Fruit fly (Drosophila melanogaster) whole organism, prepupa: Measurements from ENCODE around the gene CG12730.

Experiments used
- CG11294 ChIP-seq: fragments of 200-800 bp; sonication (Bioruptor generic); IDR thresholded peaks from 2 replicates; pipeline ENCODE4 v1.3.6; 2022; ENCODE audit warnings: missing biosample characterization, missing genetic modification characterization
- CG11762 ChIP-seq: fragments of 200-800 bp; sonication (Bioruptor generic); optimal IDR thresholded peaks from 3 replicates; lab custom pipeline; 2016; ENCODE audit warnings: missing biosample characterization, missing genetic modification characterization; ENCODE audit not compliant: insufficient read depth
- CG11902 ChIP-seq: fragments of 200-800 bp; sonication (Bioruptor generic); optimal IDR thresholded peaks from 3 replicates; lab custom pipeline; 2016; ENCODE audit warnings: missing biosample characterization, missing genetic modification characterization
- CG15336 ChIP-seq: fragments of 200-800 bp; sonication (Bioruptor generic); IDR thresholded peaks from 2 replicates; pipeline ENCODE4 v1.3.6; 2022; ENCODE audit warnings: missing biosample characterization, missing genetic modification characterization
- CG16779 ChIP-seq: fragments of 200-800 bp; sonication (Bioruptor generic); optimal IDR thresholded peaks from 3 replicates; lab custom pipeline; 2017; ENCODE audit warnings: missing biosample characterization, mild to moderate bottlenecking, missing genetic modification characterization
- CG3032 ChIP-seq: fragments of 200-800 bp; optimal IDR thresholded peaks from 2 replicates; lab custom pipeline; 2019; ENCODE audit warnings: missing biosample characterization, mild to moderate bottlenecking, missing genetic modification characterization, moderate library complexity
- CG31627 ChIP-seq: fragments of 200-800 bp; sonication (Bioruptor generic); optimal IDR thresholded peaks from 3 replicates; lab custom pipeline; 2016; ENCODE audit warnings: missing biosample characterization, missing genetic modification characterization
- CG32006 ChIP-seq: fragments of 200-800 bp; sonication (Bioruptor generic); optimal IDR thresholded peaks from 3 replicates; lab custom pipeline; 2017; ENCODE audit warnings: missing biosample characterization, mild to moderate bottlenecking, missing genetic modification characterization
- CG34406 ChIP-seq: fragments of 200-800 bp; sonication (Bioruptor generic); optimal IDR thresholded peaks from 3 replicates; lab custom pipeline; 2016; ENCODE audit warnings: missing biosample characterization, missing genetic modification characterization
- CG3919 ChIP-seq: fragments of 200-800 bp; sonication (Bioruptor generic); optimal IDR thresholded peaks from 3 replicates; lab custom pipeline; 2016; ENCODE audit warnings: missing biosample characterization, missing genetic modification characterization
- CG4318 ChIP-seq: fragments of 200-800 bp; sonication (Bioruptor generic); optimal IDR thresholded peaks from 3 replicates; lab custom pipeline; 2017; ENCODE audit warnings: missing biosample characterization, mild to moderate bottlenecking, missing genetic modification characterization
- CG6276 ChIP-seq: fragments of 200-800 bp; sonication (Bioruptor generic); optimal IDR thresholded peaks from 2 replicates; lab custom pipeline; 2017; ENCODE audit warnings: missing biosample characterization, mild to moderate bottlenecking, missing genetic modification characterization
- CG6792 ChIP-seq: fragments of 200-800 bp; sonication (Bioruptor generic); optimal IDR thresholded peaks from 3 replicates; lab custom pipeline; 2016; ENCODE audit warnings: missing biosample characterization, missing genetic modification characterization
- CG6808 ChIP-seq: fragments of 200-800 bp; sonication (Bioruptor generic); optimal IDR thresholded peaks from 3 replicates; lab custom pipeline; 2017; ENCODE audit warnings: missing biosample characterization, missing genetic modification characterization, mild to moderate bottlenecking, moderate library complexity, missing genetic modification reagents
- CG7368 ChIP-seq: fragments of 200-800 bp; sonication (Bioruptor generic); optimal IDR thresholded peaks from 3 replicates; lab custom pipeline; 2016; ENCODE audit warnings: missing biosample characterization, missing genetic modification characterization
- CG8119 ChIP-seq: fragments of 200-800 bp; sonication (Bioruptor generic); IDR thresholded peaks from 3 replicates; pipeline ENCODE4 v1.3.6; 2022; ENCODE audit warnings: missing biosample characterization, missing genetic modification characterization
- CG8632 ChIP-seq: fragments of 200-800 bp; sonication (Bioruptor generic); optimal IDR thresholded peaks from 3 replicates; lab custom pipeline; 2016; ENCODE audit warnings: missing biosample characterization, missing genetic modification characterization
- Eip75B ChIP-seq: fragments of 200-800 bp; sonication (Bioruptor generic); optimal IDR thresholded peaks from 3 replicates; lab custom pipeline; 2016; ENCODE audit warnings: missing biosample characterization, missing genetic modification characterization
- Eip78C ChIP-seq: fragments of 200-800 bp; sonication (Bioruptor generic); peaks from one replicate; lab custom pipeline; 2016; ENCODE audit warnings: missing biosample characterization, missing genetic modification characterization
- Eip93F ChIP-seq: fragments of 200-800 bp; sonication (Bioruptor generic); optimal IDR thresholded peaks from 2 replicates; lab custom pipeline; 2016; ENCODE audit warnings: missing biosample characterization, mild to moderate bottlenecking, missing genetic modification characterization
- Ets21C ChIP-seq: fragments of 200-800 bp; sonication (Bioruptor generic); optimal IDR thresholded peaks from 3 replicates; lab custom pipeline; 2016; ENCODE audit warnings: missing biosample characterization, missing genetic modification characterization
- Ets96B ChIP-seq: fragments of 200-800 bp; optimal IDR thresholded peaks from 2 replicates; lab custom pipeline; 2019; ENCODE audit warnings: missing biosample characterization, mild to moderate bottlenecking, missing genetic modification characterization, moderate library complexity
- Gug ChIP-seq: fragments of 200-800 bp; sonication (Bioruptor generic); IDR thresholded peaks from 2 replicates; pipeline ENCODE4 v1.3.6; 2022; ENCODE audit warnings: missing biosample characterization, missing genetic modification characterization
- Hr39 ChIP-seq: fragments of 200-800 bp; sonication (Bioruptor generic); optimal IDR thresholded peaks from 2 replicates; lab custom pipeline; 2016; ENCODE audit warnings: missing biosample characterization, missing genetic modification characterization
- Hr4 ChIP-seq: fragments of 200-800 bp; sonication (Bioruptor generic); optimal IDR thresholded peaks from 3 replicates; lab custom pipeline; 2016; ENCODE audit warnings: missing biosample characterization, missing genetic modification characterization
- Lpt ChIP-seq: fragments of 200-800 bp; sonication (Bioruptor generic); optimal IDR thresholded peaks from 3 replicates; lab custom pipeline; 2016; ENCODE audit warnings: missing biosample characterization, missing genetic modification characterization
- Met ChIP-seq: fragments of 200-800 bp; sonication (Bioruptor generic); optimal IDR thresholded peaks from 3 replicates; lab custom pipeline; 2016; ENCODE audit warnings: missing biosample characterization, missing genetic modification characterization
- Smox ChIP-seq: fragments of 200-800 bp; sonication (Bioruptor generic); optimal IDR thresholded peaks from 3 replicates; lab custom pipeline; 2016; ENCODE audit warnings: missing biosample characterization, missing genetic modification characterization
- Sox102F ChIP-seq: fragments of 200-800 bp; sonication (Bioruptor generic); optimal IDR thresholded peaks from 2 replicates; lab custom pipeline; 2016; ENCODE audit warnings: missing biosample characterization, mild to moderate bottlenecking, missing genetic modification characterization
- Sox14 ChIP-seq: fragments of 200-800 bp; sonication (Bioruptor generic); optimal IDR thresholded peaks from 3 replicates; lab custom pipeline; 2016; ENCODE audit warnings: missing biosample characterization, missing genetic modification characterization
- Sox15 ChIP-seq: fragments of 200-800 bp; sonication (Bioruptor generic); optimal IDR thresholded peaks from 3 replicates; lab custom pipeline; 2016; ENCODE audit warnings: missing biosample characterization, missing genetic modification characterization
- achi ChIP-seq: fragments of 200-800 bp; sonication (Bioruptor generic); optimal IDR thresholded peaks from 3 replicates; lab custom pipeline; 2016; ENCODE audit warnings: missing biosample characterization, missing genetic modification characterization
- acj6 ChIP-seq: fragments of 200-800 bp; sonication (Bioruptor generic); optimal IDR thresholded peaks from 3 replicates; lab custom pipeline; 2016; ENCODE audit warnings: missing biosample characterization, missing genetic modification characterization
- cyc ChIP-seq: fragments of 200-800 bp; sonication (Bioruptor generic); optimal IDR thresholded peaks from 3 replicates; lab custom pipeline; 2016; ENCODE audit warnings: missing biosample characterization, missing genetic modification characterization
- eg ChIP-seq: fragments of 200-800 bp; sonication (Bioruptor generic); IDR thresholded peaks from 3 replicates; pipeline ENCODE4 v1.3.6; 2022; ENCODE audit warnings: missing biosample characterization, missing genetic modification characterization
- esn ChIP-seq: fragments of 200-800 bp; sonication (Bioruptor generic); optimal IDR thresholded peaks from 2 replicates; lab custom pipeline; 2016; ENCODE audit warnings: missing biosample characterization, mild to moderate bottlenecking, missing genetic modification characterization, moderate library complexity
- fd59A ChIP-seq: fragments of 200-800 bp; sonication (Bioruptor generic); optimal IDR thresholded peaks from 2 replicates; lab custom pipeline; 2017; ENCODE audit warnings: missing biosample characterization, mild to moderate bottlenecking, missing genetic modification characterization, missing genetic modification reagents
- fd85E ChIP-seq: fragments of 200-800 bp; sonication (Bioruptor generic); optimal IDR thresholded peaks from 3 replicates; lab custom pipeline; 2016; ENCODE audit warnings: missing biosample characterization, missing genetic modification characterization
- fkh ChIP-seq: fragments of 200-800 bp; sonication (Bioruptor generic); optimal IDR thresholded peaks from 3 replicates; lab custom pipeline; 2017; ENCODE audit warnings: missing biosample characterization, mild to moderate bottlenecking, missing genetic modification characterization, moderate library complexity
- lz ChIP-seq: fragments of 200-800 bp; sonication (Bioruptor generic); optimal IDR thresholded peaks from 3 replicates; lab custom pipeline; 2016; ENCODE audit warnings: missing biosample characterization, missing genetic modification characterization
- net ChIP-seq: fragments of 200-800 bp; sonication (Bioruptor generic); optimal IDR thresholded peaks from 3 replicates; lab custom pipeline; 2016; ENCODE audit warnings: missing biosample characterization, missing genetic modification characterization
- pdm3 ChIP-seq: fragments of 200-800 bp; sonication (Bioruptor generic); optimal IDR thresholded peaks from 3 replicates; lab custom pipeline; 2016; ENCODE audit warnings: missing biosample characterization, missing genetic modification characterization
- salr ChIP-seq, 2 experiments: fragments of 200-800 bp; sonication (Bioruptor generic); optimal IDR thresholded peaks; 3 replicates each; lab custom pipeline; 2016 to 2018; ENCODE audit warnings: missing biosample characterization in 2 of 2, missing genetic modification characterization in 2 of 2, mild to moderate bottlenecking in 1 of 2
- spab ChIP-seq: fragments of 200-800 bp; sonication (Bioruptor generic); optimal IDR thresholded peaks from 2 replicates; lab custom pipeline; 2017; ENCODE audit warnings: missing biosample characterization, mild to moderate bottlenecking, missing genetic modification characterization, missing genetic modification reagents
- vri ChIP-seq: fragments of 200-800 bp; sonication (Bioruptor generic); optimal IDR thresholded peaks from 3 replicates; lab custom pipeline; 2016; ENCODE audit warnings: missing biosample characterization, mild to moderate bottlenecking, missing genetic modification characterization

The CG12730 gene

dm6 chrX:5511167-5511566 lies 5.2 kb upstream of the CG12730 start:
- no peak for TF ChIP-seq CG6808 (GFP tag; lab: Kevin White, UChicago)
- TF ChIP-seq CG8119 (GFP tag; lab: Robert Waterston, UW), result no peak
- TF ChIP-seq fd85E (GFP tag; lab: Kevin White, UChicago), result no peak
- no peak for TF ChIP-seq esn
- no peak for TF ChIP-seq Eip78C (GFP tag; lab: Kevin White, UChicago)
- TF ChIP-seq eg (GFP tag; lab: Robert Waterston, UW), result no peak
- TF ChIP-seq Hr39 (GFP tag; lab: Kevin White, UChicago), result no peak
- no peak for TF ChIP-seq cyc (GFP tag; lab: Kevin White, UChicago)
- no peak for TF ChIP-seq CG15336 (GFP tag; lab: Robert Waterston, UW)
- TF ChIP-seq CG11294 (GFP tag; lab: Robert Waterston, UW), result no peak
- TF ChIP-seq CG11902 (GFP tag; lab: Kevin White, UChicago), result no peak
- no peak for TF ChIP-seq pdm3
- no peak for TF ChIP-seq Ets21C (GFP tag; lab: Kevin White, UChicago)
- no peak for TF ChIP-seq Met (GFP tag; lab: Kevin White, UChicago)
- TF ChIP-seq CG3032 (tag; lab: Kevin White, UChicago), result no peak
- TF ChIP-seq vri (GFP tag; lab: Kevin White, UChicago), result no peak
- no peak for TF ChIP-seq CG4318 (GFP tag; lab: Kevin White, UChicago)
- TF ChIP-seq Lpt, result no peak
- TF ChIP-seq spab, result no peak

- TF ChIP-seq CG8119 (GFP tag; lab: Robert Waterston, UW), result no peak
- TF ChIP-seq Met (GFP tag; lab: Kevin White, UChicago), result no peak
- TF ChIP-seq Eip75B (GFP tag; lab: Kevin White, UChicago), result no peak
- TF ChIP-seq CG31627 (GFP tag; lab: Kevin White, UChicago), result no peak
- TF ChIP-seq Sox102F (GFP tag; lab: Kevin White, UChicago), result no peak
- TF ChIP-seq salr (GFP tag; optimal IDR thresholded peaks at IDR 0.05; lab: Kevin White, UChicago), result no peak
- TF ChIP-seq Sox14 (GFP tag; lab: Kevin White, UChicago), result no peak
- TF ChIP-seq Sox15 (GFP tag; lab: Kevin White, UChicago), result no peak
- no peak for TF ChIP-seq Ets21C (GFP tag; lab: Kevin White, UChicago)
- TF ChIP-seq vri (GFP tag; lab: Kevin White, UChicago), result no peak
- TF ChIP-seq cyc (GFP tag; lab: Kevin White, UChicago), result no peak
- no peak for TF ChIP-seq acj6
- TF ChIP-seq, all 60 proteins: peak for 0
These were observed 1.3 kb upstream of the CG12730 start for dm6 chrX:5515151-5515550.

- peak; percentile 9 for TF ChIP-seq cyc (GFP tag; lab: Kevin White, UChicago)
- peak; percentile 8 for TF ChIP-seq Ets96B
- TF ChIP-seq eg (GFP tag; lab: Robert Waterston, UW), result peak; percentile 55; the same call in 2 of the 3 replicates
- TF ChIP-seq salr (GFP tag; optimal IDR thresholded peaks at IDR 0.05; lab: Kevin White, UChicago), result peak in 1 of 2 experiments; percentile 19
- TF ChIP-seq CG8632 (GFP tag; lab: Kevin White, UChicago), result peak; percentile 32
- peak; percentile 44 for TF ChIP-seq Sox102F (GFP tag; lab: Kevin White, UChicago)
- TF ChIP-seq Met (GFP tag; lab: Kevin White, UChicago), result peak; percentile 61
- TF ChIP-seq CG32006 (GFP tag; lab: Kevin White, UChicago), result peak; percentile 61
- TF ChIP-seq fkh (GFP tag; lab: Kevin White, UChicago), result peak; percentile 48
- TF ChIP-seq Smox (GFP tag; lab: Kevin White, UChicago), result peak; percentile 37
- peak; percentile 31 for TF ChIP-seq CG3919
- TF ChIP-seq lz (GFP tag; lab: Kevin White, UChicago), result peak; percentile 18
- no peak for TF ChIP-seq Gug (GFP tag; lab: Robert Waterston, UW)
- no peak for TF ChIP-seq CG7368
- TF ChIP-seq CG34406 (GFP tag; lab: Kevin White, UChicago), result peak; percentile 40
- peak; percentile 16 for TF ChIP-seq Hr39 (GFP tag; lab: Kevin White, UChicago)
- TF ChIP-seq esn, result peak; percentile 49
- peak; percentile 54 for TF ChIP-seq CG6276 (GFP tag; lab: Kevin White, UChicago)
- TF ChIP-seq CG16779, result no peak
- TF ChIP-seq vri (GFP tag; lab: Kevin White, UChicago), result peak; percentile 22
- TF ChIP-seq fd59A, result no peak
- peak; percentile 43 for TF ChIP-seq net
- no peak for TF ChIP-seq Eip93F (GFP tag; lab: Kevin White, UChicago)
- TF ChIP-seq CG11762 (GFP tag; lab: Kevin White, UChicago), result peak; percentile 28
- peak; percentile 53 for TF ChIP-seq Lpt
- peak; percentile 58 for TF ChIP-seq Hr4
- TF ChIP-seq achi, result peak; percentile 4
- peak; percentile 85 for TF ChIP-seq Eip78C (GFP tag; lab: Kevin White, UChicago)
- TF ChIP-seq CG6792 (GFP tag; lab: Kevin White, UChicago), result peak; percentile 21
- TF ChIP-seq Ets21C (GFP tag; lab: Kevin White, UChicago), result no peak
These were observed 569 bp downstream of the CG12730 start for dm6 chrX:5516783-5517571.
